Fruit fly (Drosophila melanogaster): ENCODE data around the gene Cyp4d2.

Cyp4d2 gene

DNA sequence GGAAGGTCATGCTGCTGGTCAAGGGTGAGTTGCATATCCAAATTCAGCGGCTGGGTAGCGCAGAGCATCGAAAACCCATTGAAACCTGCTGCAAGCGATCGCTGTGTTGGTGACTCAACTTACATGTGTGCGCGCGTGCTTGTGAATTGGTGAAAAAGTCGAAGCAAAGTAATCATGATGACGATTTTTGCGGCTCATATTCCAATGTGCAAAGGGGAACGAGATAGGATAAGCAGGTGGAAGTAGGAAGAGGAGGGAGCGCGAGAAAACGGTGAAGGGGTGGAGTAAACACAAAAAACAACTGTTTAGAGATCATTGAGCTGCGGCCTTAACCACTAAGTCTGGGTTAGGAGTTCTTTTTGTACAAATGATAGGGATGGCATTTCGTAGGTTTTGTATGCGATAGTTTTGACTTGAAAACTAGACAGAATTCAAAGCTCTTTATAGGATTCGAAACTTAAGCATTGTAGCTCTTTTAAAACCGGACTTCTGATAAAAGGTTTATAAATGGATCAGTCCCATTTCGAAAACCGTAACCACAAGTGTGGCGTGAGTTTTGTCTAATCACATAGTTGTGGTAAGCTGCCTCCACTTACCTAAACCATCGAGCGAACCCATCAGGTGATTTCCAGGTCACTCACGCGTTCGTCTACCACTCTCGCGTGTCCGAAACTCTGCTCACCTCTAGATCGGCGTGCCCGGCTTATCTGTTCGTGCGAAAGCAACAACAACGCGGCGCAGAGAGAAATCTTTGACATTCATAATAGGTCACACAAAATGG lies 29.9 kb upstream of the Cyp4d2 start (continued):
- TF ChIP-seq shn (GFP tag; optimal IDR thresholded peaks at IDR 0.05) (peak; percentile 22), her (GFP tag; optimal IDR thresholded peaks at IDR 0.05) (peak; percentile 0), CG16815 (GFP tag; optimal IDR thresholded peaks at IDR 0.05) (peak; percentile 11), CG2712 (tag; optimal IDR thresholded peaks at IDR 0.05) (peak; percentile 51), exex (tag; optimal IDR thresholded peaks at IDR 0.05) (no peak), CG1832 (GFP tag; optimal IDR thresholded peaks at IDR 0.05) (no peak), Sox102F (GFP tag; optimal IDR thresholded peaks at IDR 0.05) (peak; percentile 21), trh (GFP tag; optimal IDR thresholded peaks at IDR 0.05) (no peak), CG11723 (GFP tag; optimal IDR thresholded peaks at IDR 0.05) (peak; percentile 25), crp (GFP tag; optimal IDR thresholded peaks at IDR 0.05) (peak in 1 of 2 experiments; percentile 39), CG3847 (GFP tag; IDR thresholded peaks at IDR 0.05) (no peak; the same call in 1 of the 2 replicates), pum (GFP tag; optimal IDR thresholded peaks at IDR 0.05) (peak; percentile 23), Rfx (GFP tag; IDR thresholded peaks at IDR 0.05) (peak; percentile 74), CG14860 (GFP tag; IDR thresholded peaks at IDR 0.05; ENCODE audit: partially characterized antibody) (peak; percentile 78), Usf (GFP tag; optimal IDR thresholded peaks at IDR 0.05) (peak; percentile 36), CHES-1-like (GFP tag; optimal IDR thresholded peaks at IDR 0.05) (peak; percentile 20), B-H1 (GFP tag; IDR thresholded peaks at IDR 0.05) (no peak), CG9727 (GFP tag; optimal IDR thresholded peaks at IDR 0.05) (peak; percentile 60), CG13296 (GFP tag; optimal IDR thresholded peaks at IDR 0.05) (peak; percentile 31), CG13775 (GFP tag; optimal IDR thresholded peaks at IDR 0.05) (peak; percentile 36), Sry-δ (GFP tag; optimal IDR thresholded peaks at IDR 0.05) (peak; percentile 86), CG33557 (GFP tag; optimal IDR thresholded peaks at IDR 0.05) (peak; percentile 42), Dip3 (GFP tag; optimal IDR thresholded peaks at IDR 0.05) (peak; percentile 40), btn (GFP tag; optimal IDR thresholded peaks at IDR 0.05) (no peak), Antp (GFP tag; optimal IDR thresholded peaks at IDR 0.05) (peak; percentile 27), Med (GFP tag) (peak; percentile 92), CG13424 (tag; optimal IDR thresholded peaks at IDR 0.05) (peak; percentile 47), repo (GFP tag; optimal IDR thresholded peaks at IDR 0.05) (peak; percentile 5), Dll (GFP tag; IDR thresholded peaks at IDR 0.05; ENCODE audit: partially characterized antibody) (peak; percentile 90), CG13894 (tag; optimal IDR thresholded peaks at IDR 0.05) (peak; percentile 42), CG3726 (GFP tag; IDR thresholded peaks at IDR 0.05) (no peak), Doc3 (GFP tag; IDR thresholded peaks at IDR 0.05; ENCODE audit: partially characterized antibody) (peak; percentile 78), CG5245 (GFP tag; optimal IDR thresholded peaks at IDR 0.05) (peak; percentile 3), HmgZ (tag; optimal IDR thresholded peaks at IDR 0.05) (peak; percentile 42), Hmr (GFP tag; optimal IDR thresholded peaks at IDR 0.05) (peak; percentile 36), PHDP (tag; optimal IDR thresholded peaks at IDR 0.05) (peak; percentile 21), CG3281 (GFP tag; optimal IDR thresholded peaks at IDR 0.05) (peak; percentile 3), Max (GFP tag; optimal IDR thresholded peaks at IDR 0.05) (peak; percentile 31), ranshi (GFP tag; IDR thresholded peaks at IDR 0.05) (no peak), B-H2 (GFP tag; optimal IDR thresholded peaks at IDR 0.05) (peak; percentile 47), CG6689 (GFP tag; IDR thresholded peaks at IDR 0.05) (peak; percentile 43; the same call in 1 of the 2 replicates), CG7963 (GFP tag; IDR thresholded peaks at IDR 0.05; ENCODE audit: partially characterized antibody) (0 out of 3 replicates have a peak, but pooled peaks have one; percentile 45), CG7372 (GFP tag; IDR thresholded peaks at IDR 0.05) (peak; percentile 40; the same call in 1 of the 2 replicates), cg (GFP tag; optimal IDR thresholded peaks at IDR 0.05) (peak; percentile 41), CG9932 (GFP tag; IDR thresholded peaks at IDR 0.05) (peak; percentile 63; the same call in 1 of the 2 replicates), inv (GFP tag; IDR thresholded peaks at IDR 0.05; ENCODE audit: partially characterized antibody) (peak; percentile 63), nerfin-2 (GFP tag; IDR thresholded peaks at IDR 0.05; ENCODE audit: partially characterized antibody) (no peak), caup (GFP tag; optimal IDR thresholded peaks at IDR 0.05; ENCODE audit: severe bottlenecking) (peak; percentile 7)

All from whole organism, embryonic.